Fruit fly (Drosophila melanogaster) whole organism, pupa: ENCODE measurements around the gene Spx.

Experiments used
- CG10348 ChIP-seq: fragments of 200-800 bp; sonication (Bioruptor generic); IDR thresholded peaks from 2 replicates; pipeline ENCODE4 v1.3.6; 2022; ENCODE audit warnings: missing biosample characterization, missing genetic modification characterization
- CG13204 ChIP-seq: fragments of 200-800 bp; sonication (Bioruptor generic); optimal IDR thresholded peaks from 2 replicates; lab custom pipeline; 2018; ENCODE audit warnings: missing biosample characterization, mild to moderate bottlenecking, missing genetic modification characterization, moderate library complexity
- CG17806 ChIP-seq: fragments of 200-800 bp; sonication (Bioruptor generic); optimal IDR thresholded peaks from 2 replicates; lab custom pipeline; 2018; ENCODE audit warnings: missing biosample characterization, mild to moderate bottlenecking, missing genetic modification characterization, moderate library complexity
- CG34367 ChIP-seq: fragments of 200-800 bp; sonication (Bioruptor generic); optimal IDR thresholded peaks from 2 replicates; lab custom pipeline; 2018; ENCODE audit warnings: missing biosample characterization, mild to moderate bottlenecking, missing genetic modification characterization
- Pif1B ChIP-seq: fragments of 200-800 bp; sonication (Bioruptor generic); optimal IDR thresholded peaks from 3 replicates; lab custom pipeline; 2016; ENCODE audit warnings: missing biosample characterization, missing genetic modification characterization
- Snoo ChIP-seq: fragments of 200-800 bp; sonication (Bioruptor generic); optimal IDR thresholded peaks from 3 replicates; lab custom pipeline; 2017; ENCODE audit warnings: missing biosample characterization, mild to moderate bottlenecking, missing genetic modification characterization, inconsistent platforms

dm6 chrX:6263614-6264130 lies 8.1 kb downstream of the Spx start:
- TF ChIP-seq CG10348 (GFP tag; lab: Robert Waterston, UW) (no peak), CG17806 (peak; percentile 21), Snoo (tag; lab: Kevin White, UChicago) (no peak), CG13204 (GFP tag; lab: Kevin White, UChicago) (no peak), Pif1B (GFP tag; lab: Kevin White, UChicago) (no peak), CG34367 (tag; lab: Kevin White, UChicago) (peak; percentile 16)
